Worm (Caenorhabditis elegans): ENCODE data around the gene srh-204.
A peak's percentile ranks its signal among the peaks of the same experiment; 100 is the strongest.

- no peak for TF ChIP-seq unc-62 (GFP tag; optimal IDR thresholded peaks at IDR 0.05)
- no peak for TF ChIP-seq unc-39 (tag; optimal IDR thresholded peaks at IDR 0.05)
- peak; percentile 78 for TF ChIP-seq lin-15B (tag; optimal IDR thresholded peaks at IDR 0.05)
- TF ChIP-seq pha-4 (tag; optimal IDR thresholded peaks at IDR 0.05): peak; percentile 85
- no peak for TF ChIP-seq aly-2 (tag; optimal IDR thresholded peaks at IDR 0.05)
- TF ChIP-seq ztf-4 (tag; optimal IDR thresholded peaks at IDR 0.05): no peak
- peak; percentile 96 for TF ChIP-seq lin-39 (tag; optimal IDR thresholded peaks at IDR 0.05)
- no peak for TF ChIP-seq fos-1 (tag; optimal IDR thresholded peaks at IDR 0.05)
- no peak for TF ChIP-seq mdl-1 (tag; optimal IDR thresholded peaks at IDR 0.05)
- no peak for TF ChIP-seq nhr-11 (tag; optimal IDR thresholded peaks at IDR 0.05)
- TF ChIP-seq egl-27 (tag; optimal IDR thresholded peaks at IDR 0.05): no peak
- TF ChIP-seq ceh-16 (tag; optimal IDR thresholded peaks at IDR 0.05): no peak
- TF ChIP-seq nfya-1 (tag; optimal IDR thresholded peaks at IDR 0.05; ENCODE audit: insufficient read depth): peak; percentile 77
- TF ChIP-seq nhr-12 (tag; optimal IDR thresholded peaks at IDR 0.05): no peak
Observed at ce11 chrV:4194587-4195211, 45.5 kb downstream of the srh-204 start, which contains the start of gene Y45G5AM.9.

Data from whole organism, L3 larva.